Fruit fly (Drosophila melanogaster) whole organism, embryonic: ENCODE measurements around the gene CG9300.
A peak's percentile ranks its signal among the peaks of the same experiment; 100 is the strongest.

Experiments used
- Ada2b ChIP-seq: fragments of 200-800 bp; sonication (Bioruptor generic); IDR thresholded peaks from 2 replicates; pipeline ENCODE4 v1.3.6; 2022; ENCODE audit warnings: missing biosample characterization, missing genetic modification characterization
- Adf1 ChIP-seq: fragments of 200-800 bp; sonication (Bioruptor generic); IDR thresholded peaks from 2 replicates; pipeline ENCODE4 v1.3.6; 2022; ENCODE audit warnings: missing biosample characterization, missing genetic modification characterization
- BtbVII ChIP-seq: fragments of 200-800 bp; sonication (Bioruptor generic); optimal IDR thresholded peaks from 3 replicates; lab custom pipeline; 2017; ENCODE audit warnings: missing biosample characterization, mild to moderate bottlenecking, missing genetic modification characterization
- Bteb2 ChIP-seq: fragments of 200-800 bp; sonication (Bioruptor generic); optimal IDR thresholded peaks from 2 replicates; lab custom pipeline; 2016; ENCODE audit warnings: missing biosample characterization, missing genetic modification characterization
- CG10147 ChIP-seq: fragments of 200-800 bp; sonication (Bioruptor generic); optimal IDR thresholded peaks from 2 replicates; lab custom pipeline; 2019; ENCODE audit warnings: missing biosample characterization, mild to moderate bottlenecking, missing genetic modification characterization, moderate library complexity
- CG10267 ChIP-seq: fragments of 200-800 bp; sonication (Bioruptor generic); optimal IDR thresholded peaks from 2 replicates; lab custom pipeline; 2018; ENCODE audit warnings: missing biosample characterization, mild to moderate bottlenecking, missing genetic modification characterization, moderate library complexity
- CG10979 ChIP-seq: fragments of 200-800 bp; sonication (Bioruptor generic); optimal IDR thresholded peaks from 2 replicates; lab custom pipeline; 2018; ENCODE audit warnings: missing biosample characterization, mild to moderate bottlenecking, missing genetic modification characterization, moderate library complexity
- CG12391 ChIP-seq: fragments of 200-800 bp; sonication (Bioruptor generic); optimal IDR thresholded peaks from 3 replicates; lab custom pipeline; 2018; ENCODE audit warnings: missing biosample characterization, mild to moderate bottlenecking, missing genetic modification characterization, moderate library complexity
- CG13123 ChIP-seq: fragments of 200-800 bp; sonication (Bioruptor generic); optimal IDR thresholded peaks from 2 replicates; lab custom pipeline; 2016; ENCODE audit warnings: missing biosample characterization, missing genetic modification characterization
- CG15011 ChIP-seq: fragments of 200-800 bp; sonication (Bioruptor generic); optimal IDR thresholded peaks from 3 replicates; lab custom pipeline; 2018; ENCODE audit warnings: missing biosample characterization, mild to moderate bottlenecking, missing genetic modification characterization
- CG17802 ChIP-seq: fragments of 200-800 bp; sonication (Bioruptor generic); optimal IDR thresholded peaks from 2 replicates; lab custom pipeline; 2018; ENCODE audit warnings: missing biosample characterization, mild to moderate bottlenecking, missing genetic modification characterization, moderate library complexity
- CG18262 ChIP-seq: fragments of 200-800 bp; optimal IDR thresholded peaks from 3 replicates; lab custom pipeline; 2019; ENCODE audit warnings: missing biosample characterization, mild to moderate bottlenecking, missing genetic modification characterization, moderate library complexity
- CG18599 ChIP-seq: fragments of 200-800 bp; sonication (Bioruptor generic); optimal IDR thresholded peaks from 3 replicates; lab custom pipeline; 2017; ENCODE audit warnings: missing biosample characterization, missing genetic modification characterization, mild to moderate bottlenecking, moderate library complexity, missing genetic modification reagents
- CG2120 ChIP-seq: fragments of 200-800 bp; sonication (Bioruptor generic); optimal IDR thresholded peaks from 3 replicates; lab custom pipeline; 2016; ENCODE audit warnings: missing biosample characterization, missing genetic modification characterization
- CG2678 ChIP-seq: fragments of 200-800 bp; sonication (Bioruptor generic); optimal IDR thresholded peaks from 3 replicates; lab custom pipeline; 2019; ENCODE audit warnings: missing biosample characterization, mild to moderate bottlenecking, missing genetic modification characterization, moderate library complexity
- CG31441 ChIP-seq: fragments of 200-800 bp; sonication (Bioruptor generic); IDR thresholded peaks from 2 replicates; pipeline ENCODE4 v1.3.6; 2022; ENCODE audit warnings: missing biosample characterization, missing genetic modification characterization
- CG34376 ChIP-seq: fragments of 200-800 bp; sonication (Bioruptor generic); optimal IDR thresholded peaks from 2 replicates; lab custom pipeline; 2018; ENCODE audit warnings: missing biosample characterization, mild to moderate bottlenecking, missing genetic modification characterization
- CG7556 ChIP-seq: fragments of 200-800 bp; sonication (Bioruptor generic); optimal IDR thresholded peaks from 2 replicates; lab custom pipeline; 2017; ENCODE audit warnings: missing biosample characterization, mild to moderate bottlenecking, missing genetic modification characterization
- CG7839 ChIP-seq: fragments of 200-800 bp; sonication (Bioruptor generic); optimal IDR thresholded peaks from 3 replicates; lab custom pipeline; 2018; ENCODE audit warnings: missing biosample characterization, mild to moderate bottlenecking, missing genetic modification characterization, moderate library complexity
- CG8924 ChIP-seq: fragments of 200-800 bp; optimal IDR thresholded peaks from 3 replicates; lab custom pipeline; 2019; ENCODE audit warnings: missing biosample characterization, mild to moderate bottlenecking, missing genetic modification characterization, moderate library complexity
- CkIIα-i1 ChIP-seq: fragments of 200-800 bp; sonication (Bioruptor generic); IDR thresholded peaks from 2 replicates; pipeline ENCODE4 v1.3.6; 2022; ENCODE audit warnings: missing biosample characterization, missing genetic modification characterization
- CoRest ChIP-seq: fragments of 200-800 bp; sonication (Bioruptor generic); optimal IDR thresholded peaks from 3 replicates; lab custom pipeline; 2018; ENCODE audit warnings: missing biosample characterization, mild to moderate bottlenecking, missing genetic modification characterization, moderate library complexity
- Fer3 ChIP-seq: fragments of 200-800 bp; sonication (Bioruptor generic); optimal IDR thresholded peaks from 2 replicates; lab custom pipeline; 2018; ENCODE audit warnings: missing biosample characterization, mild to moderate bottlenecking, missing genetic modification characterization, moderate library complexity
- HLHmδ ChIP-seq: fragments of 200-800 bp; sonication (Bioruptor generic); optimal IDR thresholded peaks from 2 replicates; lab custom pipeline; 2018; ENCODE audit warnings: missing biosample characterization, mild to moderate bottlenecking, missing genetic modification characterization, moderate library complexity
- Hmr ChIP-seq: fragments of 200-800 bp; sonication (Bioruptor generic); optimal IDR thresholded peaks from 3 replicates; lab custom pipeline; 2017; ENCODE audit warnings: mild to moderate bottlenecking, missing biosample characterization, missing genetic modification reagents, missing genetic modification characterization
- Hmx ChIP-seq: fragments of 200-800 bp; sonication (Bioruptor generic); optimal IDR thresholded peaks from 2 replicates; lab custom pipeline; 2016; ENCODE audit warnings: missing biosample characterization, missing genetic modification characterization
- Med ChIP-seq: fragments of 200-800 bp; sonication (Bioruptor generic); peaks from one replicate; lab custom pipeline; 2016; ENCODE audit warnings: missing biosample characterization, missing genetic modification characterization, mild to moderate bottlenecking, inconsistent platforms, moderate library complexity
- Oli ChIP-seq: fragments of 200-800 bp; sonication (Bioruptor generic); optimal IDR thresholded peaks from 2 replicates; lab custom pipeline; 2018; ENCODE audit warnings: missing biosample characterization, mild to moderate bottlenecking, missing genetic modification characterization, moderate library complexity
- PHDP ChIP-seq: fragments of 200-800 bp; sonication (Bioruptor generic); optimal IDR thresholded peaks from 3 replicates; lab custom pipeline; 2018; ENCODE audit warnings: missing biosample characterization, mild to moderate bottlenecking, missing genetic modification characterization, moderate library complexity
- Trl ChIP-seq, 3 experiments: fragments of >200 bp in 2 of 3; fragments of 200-800 bp in 1 of 3; sonication (Bioruptor generic) in 1 of 3; optimal IDR thresholded peaks; 2 replicates in 1 of 3; 3 replicates in 2 of 3; lab custom pipeline; 2016 to 2017; ENCODE audit warnings: missing biosample characterization in 1 of 3, missing genetic modification characterization in 1 of 3
- ab ChIP-seq: fragments of 200-800 bp; sonication (Bioruptor generic); optimal IDR thresholded peaks from 2 replicates; lab custom pipeline; 2016; ENCODE audit warnings: missing biosample characterization, missing genetic modification characterization
- dmrt99B ChIP-seq: fragments of 200-800 bp; sonication (Bioruptor generic); optimal IDR thresholded peaks from 2 replicates; lab custom pipeline; 2018; ENCODE audit warnings: missing biosample characterization, mild to moderate bottlenecking, missing genetic modification characterization, moderate library complexity
- eyg ChIP-seq: fragments of 200-800 bp; sonication (Bioruptor generic); optimal IDR thresholded peaks from 3 replicates; lab custom pipeline; 2016; ENCODE audit warnings: missing biosample characterization, missing genetic modification characterization
- gem ChIP-seq: fragments of 200-800 bp; sonication (Bioruptor generic); optimal IDR thresholded peaks from 2 replicates; lab custom pipeline; 2019; ENCODE audit warnings: missing biosample characterization, mild to moderate bottlenecking, missing genetic modification characterization, moderate library complexity
- gfzf ChIP-seq: fragments of 200-800 bp; sonication (Bioruptor generic); optimal IDR thresholded peaks from 2 replicates; lab custom pipeline; 2016; ENCODE audit warnings: missing biosample characterization, mild to moderate bottlenecking, missing genetic modification characterization, moderate library complexity
- grau ChIP-seq: fragments of 200-800 bp; optimal IDR thresholded peaks from 3 replicates; lab custom pipeline; 2019; ENCODE audit warnings: missing biosample characterization, mild to moderate bottlenecking, missing genetic modification characterization, moderate library complexity
- ind ChIP-seq: fragments of 200-800 bp; sonication (Bioruptor generic); optimal IDR thresholded peaks from 3 replicates; lab custom pipeline; 2016; ENCODE audit warnings: missing biosample characterization, missing genetic modification characterization
- lab ChIP-seq: fragments of 200-800 bp; sonication (Bioruptor generic); optimal IDR thresholded peaks from 3 replicates; lab custom pipeline; 2017; ENCODE audit warnings: missing biosample characterization, missing genetic modification characterization, mild to moderate bottlenecking, moderate library complexity, missing genetic modification reagents
- mirr ChIP-seq: fragments of 200-800 bp; sonication (Bioruptor generic); optimal IDR thresholded peaks from 3 replicates; lab custom pipeline; 2018; ENCODE audit warnings: missing biosample characterization, mild to moderate bottlenecking, missing genetic modification characterization
- pan ChIP-seq, 4 experiments: fragments of >200 bp in 3 of 4; fragments of 200-800 bp in 1 of 4; sonication (Bioruptor generic) in 1 of 4; optimal IDR thresholded peaks in 3 of 4; IDR thresholded peaks in 1 of 4; 2 replicates each; pipeline versions ENCODE4 v1.3.6 to Lab custom; 2017 to 2022; ENCODE audit warnings: missing biosample characterization in 2 of 4, missing genetic modification characterization in 2 of 4, mixed read lengths in 1 of 4
- phol ChIP-seq: fragments of 200-800 bp; sonication (Bioruptor generic); optimal IDR thresholded peaks from 3 replicates; lab custom pipeline; 2018; ENCODE audit warnings: missing biosample characterization, mild to moderate bottlenecking, missing genetic modification characterization, moderate library complexity
- ranshi ChIP-seq: fragments of 200-800 bp; sonication (Bioruptor generic); IDR thresholded peaks from 2 replicates; pipeline ENCODE4 v1.3.6; 2022; ENCODE audit warnings: missing biosample characterization, missing genetic modification characterization
- seq ChIP-seq: fragments of 200-800 bp; sonication (Bioruptor generic); IDR thresholded peaks from 2 replicates; pipeline ENCODE4 v1.3.6; 2022; ENCODE audit warnings: missing biosample characterization, missing genetic modification characterization
- slbo ChIP-seq: fragments of 200-800 bp; sonication (Bioruptor generic); IDR thresholded peaks from 2 replicates; pipeline ENCODE4 v1.3.6; 2022; ENCODE audit warnings: missing biosample characterization, missing genetic modification characterization
- sqz ChIP-seq: fragments of 200-800 bp; sonication (Bioruptor generic); optimal IDR thresholded peaks from 3 replicates; lab custom pipeline; 2018; ENCODE audit warnings: missing biosample characterization, mild to moderate bottlenecking, missing genetic modification characterization
- sr ChIP-seq: fragments of 200-800 bp; sonication (Bioruptor generic); IDR thresholded peaks from 3 replicates; pipeline ENCODE4 v1.3.6; 2022; ENCODE audit warnings: missing biosample characterization, missing genetic modification characterization
- stwl ChIP-seq: fragments of 200-800 bp; sonication (Bioruptor generic); optimal IDR thresholded peaks from 3 replicates; lab custom pipeline; 2018; ENCODE audit warnings: missing biosample characterization, mild to moderate bottlenecking, missing genetic modification characterization, moderate library complexity
- unpg ChIP-seq: fragments of 200-800 bp; sonication (Bioruptor generic); optimal IDR thresholded peaks from 3 replicates; lab custom pipeline; 2018; ENCODE audit warnings: missing biosample characterization, mild to moderate bottlenecking, missing genetic modification characterization, moderate library complexity
- zfh2 ChIP-seq: fragments of 200-800 bp; sonication (Bioruptor generic); optimal IDR thresholded peaks from 2 replicates; lab custom pipeline; 2016; ENCODE audit warnings: missing biosample characterization, missing genetic modification characterization

CG9300 gene

dm6 chr3L:19561745-19562144 is 9.5 kb downstream of the CG9300 start (continued):
- TF ChIP-seq CG10147 (GFP tag; lab: Kevin White, UChicago) (peak; percentile 63), CG34376 (GFP tag; lab: Kevin White, UChicago) (no peak), sqz (GFP tag; lab: Kevin White, UChicago) (peak; percentile 6), CG15011 (GFP tag; lab: Kevin White, UChicago) (peak; percentile 42), CG10979 (tag; lab: Kevin White, UChicago) (peak; percentile 6), Oli (peak; percentile 26), pan (optimal IDR thresholded peaks at IDR 0.05; lab: Kevin White, UChicago) (no peak), pan (GFP tag; optimal IDR thresholded peaks at IDR 0.05 in 1 of 2, IDR thresholded peaks at IDR 0.05 in 1 of 2) (peak in 1 of 2 experiments; percentile 36), lab (GFP tag; lab: Kevin White, UChicago) (peak; percentile 62), seq (GFP tag; lab: Robert Waterston, UW) (no peak), Bteb2 (GFP tag; lab: Kevin White, UChicago) (peak; percentile 21), CG18262 (peak; percentile 32), CG7556 (GFP tag; lab: Kevin White, UChicago) (peak; percentile 39), CG2678 (tag; lab: Kevin White, UChicago) (peak; percentile 74), Hmr (peak; percentile 53), phol (peak; percentile 19), Hmx (GFP tag; lab: Kevin White, UChicago) (peak; percentile 51), Fer3 (tag; lab: Kevin White, UChicago) (peak; percentile 51), Ada2b (GFP tag; lab: Robert Waterston, UW) (0 out of 2 replicates have a peak, but pooled peaks have one; percentile 14), Trl (optimal IDR thresholded peaks at IDR 0.05; lab: Kevin White, UChicago) (no peak), Trl (GFP tag; optimal IDR thresholded peaks at IDR 0.05; lab: Kevin White, UChicago) (no peak), ab (GFP tag; lab: Kevin White, UChicago) (no peak), ranshi (GFP tag; lab: Robert Waterston, UW) (no peak), gfzf (no peak), CG7839 (tag; lab: Kevin White, UChicago) (peak; percentile 30), dmrt99B (tag; lab: Kevin White, UChicago) (peak; percentile 51), slbo (GFP tag; lab: Robert Waterston, UW) (peak; percentile 23), PHDP (tag; lab: Kevin White, UChicago) (peak; percentile 18), Med (GFP tag; lab: Kevin White, UChicago) (peak; percentile 18), CG8924 (peak; percentile 1), CG10267 (tag; lab: Kevin White, UChicago) (peak; percentile 0), ind (no peak), CG2120 (GFP tag; lab: Kevin White, UChicago) (peak; percentile 76), unpg (peak; percentile 54), sr (GFP tag; lab: Robert Waterston, UW) (no peak), HLHmδ (GFP tag; lab: Kevin White, UChicago) (no peak), CG18599 (GFP tag; lab: Kevin White, UChicago) (peak; percentile 57), CoRest (peak; percentile 27), Adf1 (no peak), CG12391 (tag; lab: Kevin White, UChicago) (peak; percentile 22), CG13123 (GFP tag; lab: Kevin White, UChicago) (no peak), CG31441 (GFP tag; lab: Robert Waterston, UW) (peak; percentile 62), grau (tag; lab: Kevin White, UChicago) (peak; percentile 61), zfh2 (GFP tag; lab: Kevin White, UChicago) (peak; percentile 1), BtbVII (GFP tag; lab: Kevin White, UChicago) (peak; percentile 10), gem (tag; lab: Kevin White, UChicago) (peak; percentile 72), mirr (GFP tag; lab: Kevin White, UChicago) (no peak), CG17802 (tag; lab: Kevin White, UChicago) (no peak), stwl (no peak), CkIIα-i1 (GFP tag; lab: Robert Waterston, UW) (no peak), eyg (GFP tag; lab: Kevin White, UChicago) (no peak)
